Fruit fly (Drosophila melanogaster) S2 (cell line): ENCODE results near the gene CG12025.

Experiments
- CG8478 ChIP-seq: fragments of >200 bp; optimal IDR thresholded peaks from 2 replicates; lab custom pipeline; 2018
- CTCF ChIP-seq, 2 experiments: fragments of >200 bp; optimal IDR thresholded peaks; 2 replicates each; lab custom pipeline; 2018

Gene CG12025

dm6 chr3L:1865121-1865727 is at the start of gene CG12025, which contains the start of gene HBS1:
Gene CG12025 (plus strand): TSS chr3L:1865430.
Gene HBS1 (minus strand): TSS chr3L:1865240.
- TF ChIP-seq CG8478 (lab: Kevin White, UChicago) (no peak), CTCF (optimal IDR thresholded peaks at IDR 0.05; lab: Kevin White, UChicago) (no peak)

- TF ChIP-seq CTCF (optimal IDR thresholded peaks at IDR 0.05; lab: Kevin White, UChicago) (no peak), CG8478 (lab: Kevin White, UChicago) (no peak)
Observed at dm6 chr3L:1816614-1817013, 48.6 kb upstream of the CG12025 start.

- no peak for TF ChIP-seq CTCF (optimal IDR thresholded peaks at IDR 0.05; lab: Kevin White, UChicago)
- TF ChIP-seq CG8478 (lab: Kevin White, UChicago) = no peak
Observed at dm6 chr3L:1817405-1817804, 47.8 kb upstream of the CG12025 start.

- no peak for TF ChIP-seq CG8478 (lab: Kevin White, UChicago)
- no peak for TF ChIP-seq CTCF (optimal IDR thresholded peaks at IDR 0.05; lab: Kevin White, UChicago)
Observed at dm6 chr3L:1818834-1819233, 46.4 kb upstream of the CG12025 start.

- TF ChIP-seq CG8478 (lab: Kevin White, UChicago) = no peak
- no peak for TF ChIP-seq CTCF (optimal IDR thresholded peaks at IDR 0.05; lab: Kevin White, UChicago)
Observed at dm6 chr3L:1821140-1821539, 44.1 kb upstream of the CG12025 start.

dm6 chr3L:1822365-1822764 is 42.9 kb upstream of the CG12025 start:
- TF ChIP-seq CTCF (optimal IDR thresholded peaks at IDR 0.05; lab: Kevin White, UChicago) = no peak
- no peak for TF ChIP-seq CG8478 (lab: Kevin White, UChicago)

dm6 chr3L:1827809-1828371 is 37.3 kb upstream of the CG12025 start:
- no peak for TF ChIP-seq CTCF (optimal IDR thresholded peaks at IDR 0.05; lab: Kevin White, UChicago)
- TF ChIP-seq CG8478 (lab: Kevin White, UChicago) = no peak

dm6 chr3L:1829539-1829938 is 35.7 kb upstream of the CG12025 start:
- TF ChIP-seq CG8478 (lab: Kevin White, UChicago) (no peak), CTCF (optimal IDR thresholded peaks at IDR 0.05; lab: Kevin White, UChicago) (no peak)

- TF ChIP-seq CG8478 (lab: Kevin White, UChicago) = no peak
- no peak for TF ChIP-seq CTCF (optimal IDR thresholded peaks at IDR 0.05; lab: Kevin White, UChicago)
Observed at dm6 chr3L:1831753-1832268, 33.4 kb upstream of the CG12025 start, which contains the start of gene Cpr62Ba. Gene Cpr62Ba (minus strand): TSS chr3L:1831783.

- TF ChIP-seq CG8478 (lab: Kevin White, UChicago) = no peak
Observed at dm6 chr3L:1835064-1835463, 30.2 kb upstream of the CG12025 start, which contains the start of gene Cpr62Bb. Gene Cpr62Bb (minus strand): TSS chr3L:1835164.

- no peak for TF ChIP-seq CTCF (optimal IDR thresholded peaks at IDR 0.05; lab: Kevin White, UChicago)
- no peak for TF ChIP-seq CG8478 (lab: Kevin White, UChicago)
Observed at dm6 chr3L:1841984-1842383, 23.2 kb upstream of the CG12025 start, which contains the start of gene Cpr62Bc. Gene Cpr62Bc (minus strand): TSS chr3L:1842084.

dm6 chr3L:1844600-1844999 is 20.6 kb upstream of the CG12025 start:
- TF ChIP-seq CTCF (optimal IDR thresholded peaks at IDR 0.05; lab: Kevin White, UChicago) (no peak), CG8478 (lab: Kevin White, UChicago) (no peak)

- TF ChIP-seq CG8478 (lab: Kevin White, UChicago) = no peak
- TF ChIP-seq CTCF (optimal IDR thresholded peaks at IDR 0.05; lab: Kevin White, UChicago) = no peak
Observed at dm6 chr3L:1850498-1850897, 14.7 kb upstream of the CG12025 start.

- TF ChIP-seq CTCF (optimal IDR thresholded peaks at IDR 0.05; lab: Kevin White, UChicago) = no peak
- TF ChIP-seq CG8478 (lab: Kevin White, UChicago) = no peak
Observed at dm6 chr3L:1853277-1853676, 12.0 kb upstream of the CG12025 start.

- no peak for TF ChIP-seq CG8478 (lab: Kevin White, UChicago)
Observed at dm6 chr3L:1855491-1855890, 9.7 kb upstream of the CG12025 start, which contains the start of gene CNMa. Gene CNMa (minus strand): TSS chr3L:1855591.
